Worm (Caenorhabditis elegans): Measurements from ENCODE around the gene tag-77.

Gene tag-77

DNA sequence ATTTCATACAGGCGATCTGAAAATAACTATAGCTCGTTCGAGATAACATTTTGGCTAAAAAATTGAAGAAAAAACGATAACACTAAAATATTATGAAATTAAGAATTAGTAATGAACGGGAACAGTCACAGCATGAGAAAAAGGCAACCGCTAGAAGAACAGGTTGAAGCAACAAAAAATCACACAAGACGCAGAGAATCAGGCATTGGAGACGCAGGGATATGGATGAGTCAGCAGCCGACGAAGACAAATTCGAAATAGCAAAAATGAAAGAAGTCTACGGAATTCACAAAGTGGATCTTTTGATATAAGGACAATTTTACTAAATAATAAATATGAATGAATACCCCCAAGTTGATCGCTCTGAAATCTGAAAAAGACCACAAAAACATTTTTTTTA, at the start of gene tag-77:
TSS of gene tag-77 (minus strand) at position 15 of the 400 bp plus-strand sequence.
- TF ChIP-seq ama-1 (optimal IDR thresholded peaks at IDR 0.05), result no peak

DNA sequence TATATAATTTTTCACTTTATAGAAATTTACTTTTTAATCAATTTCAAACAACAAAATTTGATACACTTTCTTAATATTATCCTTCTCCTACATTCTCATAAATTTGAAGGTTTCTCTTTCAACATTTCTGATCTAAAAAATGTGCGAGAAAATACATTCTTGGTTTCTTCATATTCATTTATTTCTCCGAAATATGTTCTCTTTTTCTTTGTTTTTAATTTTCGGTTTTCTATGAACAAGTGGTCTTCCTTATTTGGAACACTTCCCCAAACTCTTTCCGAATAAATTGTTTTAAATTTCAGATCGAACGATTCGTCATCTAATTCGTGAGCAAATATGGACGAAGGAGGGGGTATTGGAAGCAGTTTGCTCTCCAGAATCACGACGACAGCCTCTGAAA, 48.8 kb upstream of the tag-77 start, which contains the start of gene npr-22:
TSS of gene npr-22 (plus strand) at position 301 of the 400 bp plus-strand sequence.
- TF ChIP-seq tra-4 (tag; optimal IDR thresholded peaks at IDR 0.05) (no peak), hnd-1 (tag; optimal IDR thresholded peaks at IDR 0.05) (no peak)

DNA sequence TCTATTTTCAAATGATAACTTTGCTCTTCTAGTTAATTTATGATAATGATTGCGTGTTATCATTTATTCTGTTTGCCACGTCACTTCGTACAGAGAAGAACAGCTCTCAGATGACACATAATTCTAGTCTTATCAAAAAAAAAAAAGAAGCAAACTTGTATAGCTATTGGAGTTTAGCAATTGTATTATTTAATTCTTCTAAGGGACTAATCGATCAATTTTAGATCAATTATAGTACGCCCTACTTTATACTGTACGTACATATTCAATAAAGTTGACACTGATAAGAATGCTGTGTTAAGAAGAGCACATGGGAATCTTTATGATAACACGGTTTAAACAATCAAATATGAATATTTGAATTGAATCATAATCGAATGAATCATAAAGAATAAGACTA, 31.9 kb upstream of the tag-77 start:
- TF ChIP-seq F13C5.2 (tag; optimal IDR thresholded peaks at IDR 0.05) (no peak), hmg-4 (GFP tag; optimal IDR thresholded peaks at IDR 0.05) (no peak), tra-4 (tag; optimal IDR thresholded peaks at IDR 0.05) (no peak), scrt-1 (GFP tag; IDR thresholded peaks at IDR 0.05) (no peak), B0310.2 (tag; optimal IDR thresholded peaks at IDR 0.05) (no peak), ets-7 (tag; optimal IDR thresholded peaks at IDR 0.05) (no peak), ceh-36 (tag; optimal IDR thresholded peaks at IDR 0.05) (no peak), ama-1 (optimal IDR thresholded peaks at IDR 0.05) (no peak), sea-1 (GFP tag; conservative IDR thresholded peaks at IDR 0.05) (no peak), hmbx-1 (tag; optimal IDR thresholded peaks at IDR 0.05) (no peak), flt-1 (GFP tag; IDR thresholded peaks at IDR 0.05) (no peak), hnd-1 (tag; optimal IDR thresholded peaks at IDR 0.05) (no peak), tbx-37 (GFP tag; conservative IDR thresholded peaks at IDR 0.05) (no peak), pes-1 (GFP tag; IDR thresholded peaks at IDR 0.05) (no peak), aly-1 (tag; optimal IDR thresholded peaks at IDR 0.05) (no peak)

DNA sequence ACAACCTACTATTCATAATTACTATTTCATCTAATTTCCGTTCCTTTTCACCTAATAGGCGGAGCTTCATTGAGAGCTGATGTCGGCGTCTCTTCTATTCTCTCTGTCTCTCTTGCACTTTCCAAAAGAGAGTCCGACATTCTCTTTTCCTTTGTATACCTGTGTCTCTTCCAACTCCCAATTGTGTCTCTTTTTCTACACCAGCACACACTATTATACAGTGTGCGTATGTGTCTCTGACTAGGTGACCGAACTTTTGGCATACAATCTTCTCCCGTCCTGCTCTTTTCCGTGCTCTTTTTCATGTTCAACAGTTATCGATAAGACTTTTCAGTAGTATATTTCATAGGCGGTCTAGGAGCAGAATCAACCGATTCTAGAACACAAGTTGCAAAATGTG, 29.9 kb upstream of the tag-77 start:
- TF ChIP-seq scrt-1 (GFP tag; IDR thresholded peaks at IDR 0.05) (no peak), hmbx-1 (tag; optimal IDR thresholded peaks at IDR 0.05) (no peak), F13C5.2 (tag; optimal IDR thresholded peaks at IDR 0.05) (peak; percentile 19), B0310.2 (tag; optimal IDR thresholded peaks at IDR 0.05) (no peak), ets-7 (tag; optimal IDR thresholded peaks at IDR 0.05) (no peak)

DNA sequence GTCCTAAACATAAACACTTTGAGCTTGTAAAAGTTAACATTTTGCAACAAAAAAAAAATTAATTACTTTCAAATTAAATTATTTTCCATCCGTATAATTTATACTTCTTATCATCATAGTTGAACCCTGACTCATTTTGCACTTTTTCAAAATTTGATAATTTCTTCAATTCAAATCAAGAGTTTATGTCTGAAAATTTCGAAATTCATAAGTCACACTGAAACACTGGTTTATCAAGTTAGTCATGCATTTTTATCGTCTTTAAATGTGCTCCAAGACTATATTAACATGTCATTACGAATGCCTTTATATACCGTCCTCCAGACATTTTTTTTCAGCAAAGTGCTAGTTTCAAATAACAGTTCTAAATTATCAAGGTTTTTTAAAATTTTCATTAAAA, 29.3 kb upstream of the tag-77 start:
- TF ChIP-seq hmbx-1 (tag; optimal IDR thresholded peaks at IDR 0.05) (no peak), tbx-37 (GFP tag; conservative IDR thresholded peaks at IDR 0.05) (no peak), ets-7 (tag; optimal IDR thresholded peaks at IDR 0.05) (no peak), sea-1 (GFP tag; conservative IDR thresholded peaks at IDR 0.05) (no peak), flt-1 (GFP tag; IDR thresholded peaks at IDR 0.05) (no peak), hnd-1 (tag; optimal IDR thresholded peaks at IDR 0.05) (no peak), ama-1 (optimal IDR thresholded peaks at IDR 0.05) (no peak), tra-4 (tag; optimal IDR thresholded peaks at IDR 0.05) (no peak), B0310.2 (tag; optimal IDR thresholded peaks at IDR 0.05) (no peak), ceh-36 (tag; optimal IDR thresholded peaks at IDR 0.05) (no peak), aly-1 (tag; optimal IDR thresholded peaks at IDR 0.05) (no peak), scrt-1 (GFP tag; IDR thresholded peaks at IDR 0.05) (no peak)

DNA sequence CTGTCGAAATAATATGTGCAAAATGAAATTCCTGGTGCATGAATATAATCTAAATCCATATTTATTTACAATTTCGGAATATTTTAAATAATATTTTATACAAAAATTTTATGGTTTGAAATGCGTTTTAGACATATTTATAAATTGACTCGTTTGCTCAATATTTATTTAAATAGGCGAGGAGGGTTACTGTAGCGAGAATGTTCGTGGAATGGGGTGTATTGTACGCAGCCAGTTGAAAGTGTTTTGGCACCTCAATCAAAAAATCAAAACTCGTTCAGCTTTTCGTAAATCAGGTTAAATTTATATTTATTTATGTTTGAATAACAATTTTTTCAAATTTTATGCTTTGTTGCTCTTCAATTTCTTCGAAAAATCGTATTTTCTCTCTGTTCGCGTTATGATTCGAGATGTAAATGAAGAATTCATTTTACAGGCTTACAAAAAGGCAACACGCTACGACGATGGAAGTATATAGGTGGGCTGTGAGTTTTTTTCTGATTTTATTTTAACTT, 28.4 kb upstream of the tag-77 start, which contains the start of gene hyl-1:
TSS of gene hyl-1 (plus strand) at position 465 of the 515 bp plus-strand sequence.
- TF ChIP-seq tbx-37 (GFP tag; conservative IDR thresholded peaks at IDR 0.05) (no peak), tra-4 (tag; optimal IDR thresholded peaks at IDR 0.05) (no peak), sea-1 (GFP tag; conservative IDR thresholded peaks at IDR 0.05) (no peak), pes-1 (GFP tag; IDR thresholded peaks at IDR 0.05) (no peak), hmbx-1 (tag; optimal IDR thresholded peaks at IDR 0.05) (no peak), hmg-4 (GFP tag; optimal IDR thresholded peaks at IDR 0.05) (no peak), F13C5.2 (tag; optimal IDR thresholded peaks at IDR 0.05) (no peak), hnd-1 (tag; optimal IDR thresholded peaks at IDR 0.05) (no peak), B0310.2 (tag; optimal IDR thresholded peaks at IDR 0.05) (no peak), flt-1 (GFP tag; IDR thresholded peaks at IDR 0.05) (no peak)

DNA sequence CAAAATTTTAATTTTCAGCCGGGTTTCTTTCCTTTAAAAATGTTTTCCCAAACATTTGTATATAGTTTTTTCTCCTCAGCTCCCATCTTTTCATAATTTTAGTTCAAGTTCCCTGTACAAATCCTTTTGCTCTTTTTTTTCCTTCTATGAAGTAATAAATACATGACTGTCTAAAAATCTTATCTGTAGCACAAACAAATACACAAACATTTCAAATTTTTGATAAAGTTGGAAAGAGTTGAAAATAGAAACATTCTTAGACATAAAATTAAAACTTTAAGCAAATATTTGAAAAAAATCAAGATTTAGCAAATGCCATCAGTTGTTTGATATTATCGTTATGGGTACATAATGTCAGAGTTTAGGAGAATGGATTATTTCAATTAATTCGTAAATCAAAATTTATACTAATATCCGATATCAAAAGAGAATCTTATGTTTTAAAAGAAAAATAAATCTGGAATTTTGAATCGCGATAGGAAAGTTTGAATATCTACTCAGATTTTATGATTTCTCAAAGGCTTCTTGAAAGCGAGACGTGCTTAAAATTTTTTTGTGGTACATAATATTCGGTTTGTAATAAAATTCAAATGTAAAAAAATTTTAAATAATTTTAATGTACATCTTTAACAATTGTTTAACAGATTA, 27.8 kb upstream of the tag-77 start:
- TF ChIP-seq ceh-13 (GFP tag; optimal IDR thresholded peaks at IDR 0.05) (no peak), scrt-1 (GFP tag; IDR thresholded peaks at IDR 0.05) (no peak), tbx-37 (GFP tag; conservative IDR thresholded peaks at IDR 0.05) (no peak), F13C5.2 (tag; optimal IDR thresholded peaks at IDR 0.05) (no peak), sea-1 (GFP tag; conservative IDR thresholded peaks at IDR 0.05) (no peak), tbx-11 (GFP tag; IDR thresholded peaks at IDR 0.05) (no peak), hnd-1 (tag; optimal IDR thresholded peaks at IDR 0.05) (no peak), hmg-4 (GFP tag; optimal IDR thresholded peaks at IDR 0.05) (no peak), ama-1 (optimal IDR thresholded peaks at IDR 0.05) (no peak), pes-1 (GFP tag; IDR thresholded peaks at IDR 0.05) (no peak), tra-4 (tag; optimal IDR thresholded peaks at IDR 0.05) (no peak), flt-1 (GFP tag; IDR thresholded peaks at IDR 0.05) (no peak), aly-1 (tag; optimal IDR thresholded peaks at IDR 0.05) (no peak), ets-7 (tag; optimal IDR thresholded peaks at IDR 0.05) (no peak), hmbx-1 (tag; optimal IDR thresholded peaks at IDR 0.05) (no peak), B0310.2 (tag; optimal IDR thresholded peaks at IDR 0.05) (no peak), ceh-36 (tag; optimal IDR thresholded peaks at IDR 0.05) (no peak)

DNA sequence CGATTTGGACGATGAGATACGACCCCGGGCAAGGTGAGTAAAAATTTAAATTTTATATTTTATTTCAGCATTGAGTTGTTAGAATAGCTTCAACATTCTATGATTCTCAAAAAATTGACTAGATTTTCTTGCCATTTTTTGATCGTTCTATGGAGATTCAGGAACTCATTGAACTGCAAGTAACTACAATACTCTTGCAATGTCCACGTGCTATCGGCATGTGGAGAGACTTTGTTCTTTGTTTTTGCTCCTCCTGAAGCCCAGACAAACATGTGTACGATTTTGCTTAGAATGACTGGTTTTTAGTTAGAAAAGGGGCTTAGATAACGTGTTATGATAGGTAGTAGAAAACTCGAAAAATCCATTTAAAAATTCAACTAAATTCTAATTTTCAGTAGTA, 25.6 kb upstream of the tag-77 start:
- TF ChIP-seq hmbx-1 (tag; optimal IDR thresholded peaks at IDR 0.05) (no peak), pes-1 (GFP tag; IDR thresholded peaks at IDR 0.05) (no peak), ets-7 (tag; optimal IDR thresholded peaks at IDR 0.05) (no peak), aly-1 (tag; optimal IDR thresholded peaks at IDR 0.05) (no peak), ceh-13 (GFP tag; optimal IDR thresholded peaks at IDR 0.05) (no peak)

Data from whole organism, early embryonic.